Worm (Caenorhabditis elegans): ENCODE results near the gene T04C12.33.

- no peak for TF ChIP-seq dao-5 (tag; optimal IDR thresholded peaks at IDR 0.05)
- TF ChIP-seq him-1 (tag; optimal IDR thresholded peaks at IDR 0.05): no peak
- TF ChIP-seq W03F9.2 (tag; optimal IDR thresholded peaks at IDR 0.05): no peak
These were observed 12.0 kb upstream of the T04C12.33 start, which contains the start of gene C45B11.9 for ce11 chrV:11040020-11040419.

All from whole organism, L4/young adult.